Worm (Caenorhabditis elegans) whole organism, L1 larva: ENCODE measurements around the gene B0432.11.

ENCODE experiments used
- ceh-8 ChIP-seq: fragments of 200-800 bp; sonication (Bioruptor generic); optimal IDR thresholded peaks from 2 replicates; lab custom pipeline; 2018; ENCODE audit warnings: mild to moderate bottlenecking, missing genetic modification characterization, moderate library complexity, missing compliant biosample characterization
- dpl-1 ChIP-seq, 3 experiments: fragments of 150-350 bp in 2 of 3; sonication (generic microtip) in 1 of 3; optimal IDR thresholded peaks; 2 replicates each; lab custom pipeline; 2014 to 2017; ENCODE audit warnings: missing biosample characterization in 3 of 3, missing genetic modification characterization in 3 of 3, missing genetic modification reagents in 3 of 3
- egl-27 ChIP-seq, 2 experiments: fragments of 150-350 bp in 1 of 2; sonication (generic microtip); optimal IDR thresholded peaks; 3 replicates each; lab custom pipeline; 2017 to 2018; ENCODE audit warnings: missing biosample characterization in 2 of 2, missing genetic modification characterization in 2 of 2, missing genetic modification reagents in 2 of 2
- elt-3 ChIP-seq, 6 experiments: fragments of 150-350 bp in 1 of 6; sonication (generic microtip); optimal IDR thresholded peaks; 2 replicates each; lab custom pipeline; 2017 to 2018; ENCODE audit warnings: missing biosample characterization in 6 of 6, missing genetic modification characterization in 6 of 6, inconsistent platforms in 1 of 6
- hlh-4 ChIP-seq: sonication (generic microtip); optimal IDR thresholded peaks from 2 replicates; lab custom pipeline; 2016; ENCODE audit warnings: mild to moderate bottlenecking, missing genetic modification characterization, missing compliant biosample characterization
- lin-13 ChIP-seq: fragments of 150-350 bp; optimal IDR thresholded peaks from 2 replicates; lab custom pipeline; 2014; ENCODE audit warnings: missing biosample characterization, missing genetic modification reagents, missing genetic modification characterization
- nhr-12 ChIP-seq: sonication (generic microtip); optimal IDR thresholded peaks from 2 replicates; lab custom pipeline; 2017; ENCODE audit warnings: missing biosample characterization, missing genetic modification characterization
- nhr-76 ChIP-seq: sonication (generic microtip); optimal IDR thresholded peaks from 2 replicates; lab custom pipeline; 2017; ENCODE audit warnings: missing biosample characterization, missing genetic modification characterization
- snpc-4 ChIP-seq: fragments of 150-350 bp; optimal IDR thresholded peaks from 2 replicates; lab custom pipeline; 2014; ENCODE audit warnings: missing biosample characterization, missing genetic modification characterization
- tbx-2 ChIP-seq: sonication (generic microtip); optimal IDR thresholded peaks from 2 replicates; lab custom pipeline; 2016; ENCODE audit warnings: missing genetic modification characterization, missing compliant biosample characterization
- zag-1 ChIP-seq: fragments of 150-350 bp; optimal IDR thresholded peaks from 2 replicates; lab custom pipeline; 2014; ENCODE audit warnings: missing biosample characterization, missing genetic modification characterization
- zip-4 ChIP-seq: fragments of 200-800 bp; sonication (Bioruptor generic); optimal IDR thresholded peaks from 2 replicates; lab custom pipeline; 2018; ENCODE audit warnings: mild to moderate bottlenecking, missing genetic modification characterization, moderate library complexity, missing compliant biosample characterization
- ztf-11 ChIP-seq, 2 experiments: sonication (generic microtip); optimal IDR thresholded peaks; 2 replicates each; lab custom pipeline; 2016 to 2017; ENCODE audit warnings: missing genetic modification characterization in 2 of 2, missing biosample characterization in 1 of 2, missing compliant biosample characterization in 1 of 2

ce11 chrII:257519-257918 is 37.0 kb downstream of the B0432.11 start, which contains the start of gene cat-2:
- TF ChIP-seq tbx-2 (no peak), zip-4 (no peak), dpl-1 (GFP tag; optimal IDR thresholded peaks at IDR 0.05; lab: Kevin White, UChicago) (no peak), lin-13 (GFP tag; lab: Kevin White, UChicago) (no peak), ceh-8 (GFP tag; lab: Kevin White, UChicago) (no peak), egl-27 (tag; optimal IDR thresholded peaks at IDR 0.05; lab: Kevin White, UChicago) (no peak), elt-3 (tag; optimal IDR thresholded peaks at IDR 0.05; lab: Kevin White, UChicago) (no peak), zag-1 (tag; lab: Kevin White, UChicago) (no peak), ztf-11 (tag; optimal IDR thresholded peaks at IDR 0.05; lab: Kevin White, UChicago) (no peak), nhr-76 (tag; lab: Kevin White, UChicago) (no peak), nhr-12 (no peak), snpc-4 (no peak), hlh-4 (tag; lab: Kevin White, UChicago) (no peak)
